Worm (Caenorhabditis elegans) whole organism, young adult: ENCODE data around the gene sru-1.

Source experiments
- B0261.1 ChIP-seq: sonication (generic microtip); optimal IDR thresholded peaks from 2 replicates; lab custom pipeline; 2016; ENCODE audit warnings: mild to moderate bottlenecking, missing genetic modification characterization, moderate library complexity, missing compliant biosample characterization
- B0336.3 ChIP-seq: fragments of 200-800 bp; sonication (Bioruptor generic); IDR thresholded peaks from 2 replicates; pipeline ENCODE4 v1.3.6; 2022; ENCODE audit warnings: missing genetic modification characterization, missing compliant biosample characterization
- F23B12.7 ChIP-seq: sonication (generic microtip); optimal IDR thresholded peaks from 2 replicates; lab custom pipeline; 2017; ENCODE audit warnings: missing genetic modification characterization, mild to moderate bottlenecking, missing compliant biosample characterization, antibody characterized with exemption, moderate library complexity; ENCODE audit not compliant: insufficient read depth
- F33H1.4 ChIP-seq: fragments of 200-800 bp; sonication (Bioruptor generic); IDR thresholded peaks from 2 replicates; pipeline ENCODE4 v1.3.6; 2022; ENCODE audit warnings: missing genetic modification reagents, missing genetic modification characterization, missing compliant biosample characterization
- K12H6.12 ChIP-seq: fragments of 200-800 bp; sonication (Bioruptor generic); optimal IDR thresholded peaks from 2 replicates; lab custom pipeline; 2018; ENCODE audit warnings: mild to moderate bottlenecking, missing genetic modification characterization, missing compliant biosample characterization
- T07F8.4 ChIP-seq: sonication (generic microtip); optimal IDR thresholded peaks from 2 replicates; lab custom pipeline; 2016; ENCODE audit warnings: mild to moderate bottlenecking, missing genetic modification characterization, moderate library complexity, missing compliant biosample characterization
- Y56A3A.18 ChIP-seq: fragments of 200-800 bp; sonication (Bioruptor generic); IDR thresholded peaks from 2 replicates; pipeline ENCODE4 v1.3.6; 2022; ENCODE audit warnings: missing genetic modification reagents, missing genetic modification characterization, missing compliant biosample characterization
- akir-1 ChIP-seq: fragments of 200-800 bp; sonication (Bioruptor generic); optimal IDR thresholded peaks from 2 replicates; lab custom pipeline; 2018; ENCODE audit warnings: mild to moderate bottlenecking, missing genetic modification characterization, moderate library complexity, missing compliant biosample characterization
- ama-1 ChIP-seq, 3 experiments: fragments of 150-350 bp in 1 of 3; sonication (generic microtip) in 2 of 3; optimal IDR thresholded peaks; 2 replicates each; lab custom pipeline; 2014 to 2018; ENCODE audit warnings: missing biosample characterization in 2 of 3, missing genetic modification characterization in 2 of 3, missing genetic modification reagents in 2 of 3
- aptf-2 ChIP-seq: fragments of 200-800 bp; sonication (Bioruptor generic); conservative IDR thresholded peaks from 2 replicates; pipeline ENCODE4 v1.3.6; 2022; ENCODE audit warnings: missing genetic modification reagents, missing genetic modification characterization, missing compliant biosample characterization
- athp-1 ChIP-seq: sonication (generic microtip); optimal IDR thresholded peaks from 2 replicates; lab custom pipeline; 2017; ENCODE audit warnings: mild to moderate bottlenecking, missing genetic modification characterization, missing compliant biosample characterization
- attf-5 ChIP-seq: fragments of 200-800 bp; sonication (Bioruptor generic); optimal IDR thresholded peaks from 2 replicates; lab custom pipeline; 2018; ENCODE audit warnings: mild to moderate bottlenecking, missing genetic modification characterization, missing compliant biosample characterization
- attf-6 ChIP-seq: fragments of 200-800 bp; sonication (Bioruptor generic); IDR thresholded peaks from 2 replicates; pipeline ENCODE4 v1.3.6; 2022; ENCODE audit warnings: missing genetic modification reagents, missing genetic modification characterization, missing compliant biosample characterization
- bed-1 ChIP-seq: fragments of 200-800 bp; sonication (Bioruptor generic); IDR thresholded peaks from 2 replicates; pipeline ENCODE4 v1.3.6; 2022; ENCODE audit warnings: missing genetic modification reagents, missing genetic modification characterization, missing compliant biosample characterization
- cebp-1 ChIP-seq, 2 experiments: fragments of 200-800 bp in 1 of 2; sonication (Bioruptor generic) in 1 of 2; sonication (generic microtip) in 1 of 2; IDR thresholded peaks in 1 of 2; optimal IDR thresholded peaks in 1 of 2; 2 replicates each; pipeline versions ENCODE4 v1.3.6 to Lab custom; 2017 to 2022; ENCODE audit warnings: missing compliant biosample characterization in 2 of 2, missing genetic modification characterization in 2 of 2, mild to moderate bottlenecking in 1 of 2, missing genetic modification reagents in 1 of 2, moderate library complexity in 1 of 2
- ceh-27 ChIP-seq: fragments of 200-800 bp; sonication (Bioruptor generic); optimal IDR thresholded peaks from 2 replicates; lab custom pipeline; 2018; ENCODE audit warnings: mild to moderate bottlenecking, missing genetic modification characterization, moderate library complexity, missing compliant biosample characterization
- chd-7 ChIP-seq: sonication (generic microtip); optimal IDR thresholded peaks from 2 replicates; lab custom pipeline; 2016; ENCODE audit warnings: mild to moderate bottlenecking, missing genetic modification characterization, moderate library complexity, missing compliant biosample characterization
- dox-1 ChIP-seq: fragments of 200-800 bp; sonication (Bioruptor generic); IDR thresholded peaks from 2 replicates; pipeline ENCODE4 v1.3.6; 2022; ENCODE audit warnings: missing genetic modification reagents, missing genetic modification characterization, missing compliant biosample characterization
- efl-1 ChIP-seq: fragments of 150-350 bp; optimal IDR thresholded peaks from 2 replicates; lab custom pipeline; 2014; ENCODE audit warnings: missing biosample characterization, missing genetic modification reagents, missing genetic modification characterization
- egl-18 ChIP-seq: fragments of 200-800 bp; sonication (Bioruptor generic); IDR thresholded peaks from 2 replicates; pipeline ENCODE4 v1.3.6; 2022; ENCODE audit warnings: missing genetic modification reagents, missing genetic modification characterization, missing compliant biosample characterization
- egl-44 ChIP-seq: fragments of 200-800 bp; sonication (Bioruptor generic); IDR thresholded peaks from 2 replicates; pipeline ENCODE4 v1.3.6; 2022; ENCODE audit warnings: missing genetic modification reagents, missing genetic modification characterization, missing compliant biosample characterization
- gei-17 ChIP-seq: fragments of 200-800 bp; sonication (Bioruptor generic); optimal IDR thresholded peaks from 2 replicates; lab custom pipeline; 2018; ENCODE audit warnings: mild to moderate bottlenecking, missing genetic modification characterization, missing compliant biosample characterization
- hlh-26 ChIP-seq: fragments of 200-800 bp; sonication (Bioruptor generic); conservative IDR thresholded peaks from 2 replicates; pipeline ENCODE4 v1.3.6; 2022; ENCODE audit warnings: missing genetic modification reagents, missing genetic modification characterization, missing compliant biosample characterization
- hsf-1 ChIP-seq: fragments of 200-800 bp; sonication (Bioruptor generic); IDR thresholded peaks from 2 replicates; pipeline ENCODE4 v1.3.6; 2022; ENCODE audit warnings: missing genetic modification reagents, missing genetic modification characterization, missing compliant biosample characterization
- lin-40 ChIP-seq: sonication (generic microtip); optimal IDR thresholded peaks from 2 replicates; lab custom pipeline; 2016; ENCODE audit warnings: missing genetic modification characterization, mild to moderate bottlenecking, missing compliant biosample characterization, missing genotype, missing genetic modification reagents
- madf-6 ChIP-seq: fragments of 200-800 bp; sonication (Bioruptor generic); IDR thresholded peaks from 2 replicates; pipeline ENCODE4 v1.3.6; 2022; ENCODE audit warnings: missing genetic modification reagents, missing genetic modification characterization, missing compliant biosample characterization
- nfyb-1 ChIP-seq: fragments of 200-800 bp; sonication (Bioruptor generic); IDR thresholded peaks from 2 replicates; pipeline ENCODE4 v1.3.6; 2022; ENCODE audit warnings: missing genetic modification reagents, missing genetic modification characterization, missing compliant biosample characterization
- rcor-1 ChIP-seq: fragments of 200-800 bp; sonication (Bioruptor generic); IDR thresholded peaks from 2 replicates; pipeline ENCODE4 v1.3.6; 2022; ENCODE audit warnings: missing genetic modification reagents, missing genetic modification characterization, missing compliant biosample characterization
- repo-1 ChIP-seq: sonication (generic microtip); optimal IDR thresholded peaks from 2 replicates; lab custom pipeline; 2017; ENCODE audit warnings: mild to moderate bottlenecking, missing genetic modification characterization, missing compliant biosample characterization
- sea-2 ChIP-seq: fragments of 200-800 bp; sonication (Bioruptor generic); IDR thresholded peaks from 2 replicates; pipeline ENCODE4 v1.3.6; 2022; ENCODE audit warnings: missing genetic modification characterization, missing compliant biosample characterization
- unc-130 ChIP-seq: sonication (generic microtip); optimal IDR thresholded peaks from 2 replicates; lab custom pipeline; 2016; ENCODE audit warnings: missing genetic modification reagents, missing genetic modification characterization, missing compliant biosample characterization
- unc-62 ChIP-seq: fragments of 150-350 bp; optimal IDR thresholded peaks from 2 replicates; lab custom pipeline; 2014; ENCODE audit warnings: missing biosample characterization, missing genetic modification reagents, missing genetic modification characterization
- xnd-1 ChIP-seq: sonication (generic microtip); optimal IDR thresholded peaks from 2 replicates; lab custom pipeline; 2016; ENCODE audit warnings: missing genotype, missing genetic modification reagents, missing genetic modification characterization, missing compliant biosample characterization
- zfh-2 ChIP-seq: fragments of 200-800 bp; sonication (Bioruptor generic); conservative IDR thresholded peaks from 2 replicates; pipeline ENCODE4 v1.3.6; 2022; ENCODE audit warnings: missing genetic modification reagents, missing genetic modification characterization, missing compliant biosample characterization
- ztf-18 ChIP-seq: sonication (generic microtip); optimal IDR thresholded peaks from 2 replicates; lab custom pipeline; 2016; ENCODE audit warnings: missing genotype, mild to moderate bottlenecking, missing genetic modification characterization, missing compliant biosample characterization
- ztf-26 ChIP-seq: sonication (generic microtip); optimal IDR thresholded peaks from 2 replicates; lab custom pipeline; 2017; ENCODE audit warnings: missing genetic modification characterization, missing compliant biosample characterization

The sru-1 gene

DNA sequence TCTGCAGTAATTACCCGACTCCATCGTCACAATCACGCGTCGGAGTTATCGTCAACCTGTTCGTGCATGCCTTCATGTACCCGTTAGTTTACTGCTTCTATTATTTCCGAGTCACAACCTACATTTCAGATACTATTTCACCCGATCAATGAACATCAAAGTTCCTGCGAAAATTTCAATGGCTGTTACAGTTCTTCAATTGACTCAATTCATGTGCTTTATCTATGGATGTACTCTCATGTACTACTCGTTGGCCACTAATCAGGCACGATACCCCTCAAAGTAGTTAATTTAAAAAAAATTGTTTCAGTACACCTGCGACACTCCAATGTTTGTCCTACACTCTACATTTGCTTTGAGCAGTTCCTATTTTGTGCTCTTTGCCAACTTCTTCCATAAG, 42.4 kb downstream of the sru-1 start:
- TF ChIP-seq egl-18 (GFP tag; lab: Robert Waterston, UW) (no peak), B0336.3 (GFP tag; lab: Robert Waterston, UW) (no peak), ztf-18 (no peak), attf-6 (GFP tag; lab: Robert Waterston, UW) (no peak), gei-17 (GFP tag; lab: Kevin White, UChicago) (peak; percentile 6), repo-1 (tag; lab: Kevin White, UChicago) (peak; percentile 3), ztf-26 (peak; percentile 6)

DNA sequence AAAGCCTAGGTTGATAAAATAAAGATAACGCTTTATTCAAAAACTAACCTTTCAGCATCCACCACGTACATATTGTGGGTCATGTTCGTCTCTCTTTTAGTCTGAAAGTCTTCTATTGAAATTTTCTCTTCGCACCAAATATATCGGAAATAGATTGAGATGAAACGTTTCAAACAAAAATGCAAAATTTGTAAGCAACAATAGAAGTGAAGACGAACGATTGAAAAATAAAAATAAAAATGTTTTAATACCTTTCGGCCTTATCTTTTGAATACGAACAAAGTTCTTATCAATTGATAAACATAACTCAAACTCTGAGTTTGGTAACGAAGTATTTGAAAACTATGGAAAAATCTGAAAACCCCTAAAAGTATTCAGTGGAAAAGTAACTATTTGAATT, 44.7 kb downstream of the sru-1 start, which contains the start of gene F56H11.2:
Gene F56H11.2 (minus strand): TSS at position 101 of the 400 bp plus-strand sequence.
- TF ChIP-seq hsf-1 (GFP tag; lab: Robert Waterston, UW) (no peak), aptf-2 (GFP tag; lab: Robert Waterston, UW) (no peak), egl-44 (GFP tag; lab: Robert Waterston, UW) (no peak), unc-62 (GFP tag; lab: Kevin White, UChicago) (no peak), bed-1 (GFP tag; lab: Robert Waterston, UW) (no peak), xnd-1 (no peak), ama-1 (optimal IDR thresholded peaks at IDR 0.05; lab: Kevin White, UChicago) (no peak), ama-1 (GFP tag; optimal IDR thresholded peaks at IDR 0.05; lab: Kevin White, UChicago) (no peak), madf-6 (GFP tag; lab: Robert Waterston, UW) (no peak), unc-130 (no peak), akir-1 (no peak), attf-6 (GFP tag; lab: Robert Waterston, UW) (no peak), rcor-1 (GFP tag; lab: Robert Waterston, UW) (no peak), ceh-27 (GFP tag; lab: Kevin White, UChicago) (no peak)

DNA sequence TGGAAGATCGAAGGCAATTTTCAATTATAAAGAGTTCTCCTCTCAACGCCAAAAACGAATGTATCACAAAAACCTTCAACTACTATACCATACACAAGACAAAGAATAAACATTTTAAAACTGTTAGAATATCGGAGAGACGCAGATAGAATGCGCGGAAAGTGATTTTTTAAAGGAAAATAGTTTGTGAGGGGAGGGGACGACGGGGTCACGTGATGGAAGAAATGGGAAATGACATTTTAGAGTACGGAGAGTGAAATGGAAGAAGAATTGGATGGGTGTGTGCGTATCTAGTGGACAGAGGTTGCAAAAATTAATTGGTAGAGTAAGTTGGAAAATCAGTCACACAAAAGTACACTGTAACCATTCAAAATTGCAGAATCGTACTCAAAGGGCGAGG, 45.9 kb downstream of the sru-1 start:
- TF ChIP-seq chd-7, result no peak
- no peak for TF ChIP-seq K12H6.12
- TF ChIP-seq F33H1.4 (GFP tag; lab: Robert Waterston, UW), result no peak
- TF ChIP-seq athp-1 (tag; lab: Kevin White, UChicago), result no peak
- peak; percentile 44 for TF ChIP-seq lin-40
- TF ChIP-seq efl-1 (GFP tag; lab: Kevin White, UChicago), result no peak
- TF ChIP-seq Y56A3A.18 (GFP tag; lab: Robert Waterston, UW), result no peak
- no peak for TF ChIP-seq T07F8.4 (tag; lab: Kevin White, UChicago)
- 0 out of 2 replicates have a peak, but pooled peaks have one; percentile 18 for TF ChIP-seq dox-1 (GFP tag; lab: Robert Waterston, UW)

DNA sequence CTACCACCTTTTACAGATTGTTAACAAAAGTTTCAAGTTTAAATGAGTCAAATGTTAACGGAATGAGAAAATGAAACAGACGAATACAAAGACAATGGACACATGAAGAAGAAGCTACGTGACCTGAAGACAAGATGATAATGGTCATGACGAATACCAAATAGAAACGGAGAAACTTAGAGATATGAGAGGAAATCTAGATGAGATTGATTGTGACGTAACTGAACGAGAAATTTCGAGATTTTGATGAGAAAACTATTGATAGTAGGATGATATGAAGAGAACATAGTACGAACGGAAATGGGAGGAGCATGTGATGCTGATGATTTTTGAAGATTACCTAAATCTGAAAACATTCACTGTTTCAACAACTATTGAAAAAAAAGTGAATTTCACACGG, 46.7 kb downstream of the sru-1 start:
- no peak for TF ChIP-seq sea-2
- TF ChIP-seq B0261.1 (tag; lab: Kevin White, UChicago), result no peak
- TF ChIP-seq cebp-1 (GFP tag; IDR thresholded peaks at IDR 0.05; lab: Robert Waterston, UW), result no peak
- TF ChIP-seq cebp-1 (tag; optimal IDR thresholded peaks at IDR 0.05; lab: Kevin White, UChicago), result no peak
- TF ChIP-seq zfh-2, result no peak
- no peak for TF ChIP-seq attf-5 (GFP tag; lab: Kevin White, UChicago)
- no peak for TF ChIP-seq nfyb-1
- no peak for TF ChIP-seq F23B12.7 (tag; lab: Kevin White, UChicago)
- TF ChIP-seq hlh-26 (GFP tag; lab: Robert Waterston, UW), result no peak
